Fruit fly (Drosophila melanogaster) whole organism, embryonic: ENCODE data around the gene CG12078.

Source experiments
- Abd-B ChIP-seq: fragments of 200-800 bp; sonication (Bioruptor generic); optimal IDR thresholded peaks from 2 replicates; lab custom pipeline; 2018; ENCODE audit warnings: missing biosample characterization, mild to moderate bottlenecking, missing genetic modification characterization, moderate library complexity
- Ada2b ChIP-seq: fragments of 200-800 bp; sonication (Bioruptor generic); IDR thresholded peaks from 2 replicates; pipeline ENCODE4 v1.3.6; 2022; ENCODE audit warnings: missing biosample characterization, missing genetic modification characterization
- Atf6 ChIP-seq: fragments of 200-800 bp; sonication (Bioruptor generic); IDR thresholded peaks from 2 replicates; pipeline ENCODE4 v1.3.6; 2022; ENCODE audit warnings: missing biosample characterization, missing genetic modification characterization
- B-H1 ChIP-seq: fragments of 200-800 bp; sonication (Bioruptor generic); IDR thresholded peaks from 3 replicates; pipeline ENCODE4 v1.3.6; 2022; ENCODE audit warnings: missing biosample characterization, missing genetic modification characterization
- CG11723 ChIP-seq: fragments of 200-800 bp; sonication (Bioruptor generic); optimal IDR thresholded peaks from 2 replicates; lab custom pipeline; 2017; ENCODE audit warnings: missing biosample characterization, mild to moderate bottlenecking, missing genetic modification characterization
- CG12299 ChIP-seq: fragments of 200-800 bp; sonication (Bioruptor generic); optimal IDR thresholded peaks from 2 replicates; lab custom pipeline; 2018; ENCODE audit warnings: missing biosample characterization, mild to moderate bottlenecking, missing genetic modification characterization
- CG12391 ChIP-seq: fragments of 200-800 bp; sonication (Bioruptor generic); optimal IDR thresholded peaks from 3 replicates; lab custom pipeline; 2018; ENCODE audit warnings: missing biosample characterization, mild to moderate bottlenecking, missing genetic modification characterization, moderate library complexity
- CG12942 ChIP-seq: fragments of 200-800 bp; sonication (Bioruptor generic); optimal IDR thresholded peaks from 3 replicates; lab custom pipeline; 2016; ENCODE audit warnings: missing biosample characterization, missing genetic modification characterization
- CG13287 ChIP-seq: fragments of 200-800 bp; sonication (Bioruptor generic); IDR thresholded peaks from 2 replicates; pipeline ENCODE4 v1.3.6; 2022; ENCODE audit warnings: missing biosample characterization, missing genetic modification characterization; ENCODE audit not compliant: partially characterized antibody
- CG15601 ChIP-seq: fragments of 200-800 bp; sonication (Bioruptor generic); optimal IDR thresholded peaks from 3 replicates; lab custom pipeline; 2019; ENCODE audit warnings: missing biosample characterization, mild to moderate bottlenecking, missing genetic modification characterization, moderate library complexity
- CG1647 ChIP-seq: fragments of 200-800 bp; sonication (Bioruptor generic); optimal IDR thresholded peaks from 3 replicates; lab custom pipeline; 2016; ENCODE audit warnings: missing biosample characterization, missing genetic modification characterization
- CG17385 ChIP-seq: fragments of 200-800 bp; sonication (Bioruptor generic); optimal IDR thresholded peaks from 3 replicates; lab custom pipeline; 2018; ENCODE audit warnings: missing biosample characterization, mild to moderate bottlenecking, missing genetic modification characterization
- CG18011 ChIP-seq: fragments of 200-800 bp; sonication (Bioruptor generic); optimal IDR thresholded peaks from 2 replicates; lab custom pipeline; 2017; ENCODE audit warnings: missing biosample characterization, missing genetic modification characterization, mild to moderate bottlenecking, moderate library complexity, missing genotype
- CG2678 ChIP-seq: fragments of 200-800 bp; sonication (Bioruptor generic); optimal IDR thresholded peaks from 3 replicates; lab custom pipeline; 2019; ENCODE audit warnings: missing biosample characterization, mild to moderate bottlenecking, missing genetic modification characterization, moderate library complexity
- CG2889 ChIP-seq: fragments of 200-800 bp; sonication (Bioruptor generic); IDR thresholded peaks from 3 replicates; pipeline ENCODE4 v1.3.6; 2022; ENCODE audit warnings: missing biosample characterization, missing genetic modification characterization
- CG30020 ChIP-seq: fragments of 200-800 bp; optimal IDR thresholded peaks from 2 replicates; lab custom pipeline; 2019; ENCODE audit warnings: missing biosample characterization, mild to moderate bottlenecking, missing genetic modification characterization, moderate library complexity
- CG3726 ChIP-seq: fragments of 200-800 bp; sonication (Bioruptor generic); IDR thresholded peaks from 3 replicates; pipeline ENCODE4, ENCODE4 v1.3.6; 2022; ENCODE audit warnings: missing biosample characterization, missing genetic modification characterization
- CG42726 ChIP-seq: fragments of 200-800 bp; sonication (Bioruptor generic); IDR thresholded peaks from 2 replicates; pipeline ENCODE4 v1.3.6; 2022; ENCODE audit warnings: missing biosample characterization, missing genetic modification characterization; ENCODE audit not compliant: partially characterized antibody
- CG4854 ChIP-seq: fragments of 200-800 bp; sonication (Bioruptor generic); optimal IDR thresholded peaks from 2 replicates; lab custom pipeline; 2016; ENCODE audit warnings: missing biosample characterization, missing genetic modification characterization, inconsistent platforms
- CG6683 ChIP-seq: fragments of 200-800 bp; sonication (Bioruptor generic); optimal IDR thresholded peaks from 2 replicates; lab custom pipeline; 2017; ENCODE audit warnings: missing biosample characterization, mild to moderate bottlenecking, missing genetic modification characterization, missing genetic modification reagents
- CG6813 ChIP-seq: fragments of 200-800 bp; sonication (Bioruptor generic); optimal IDR thresholded peaks from 2 replicates; lab custom pipeline; 2017; ENCODE audit warnings: missing biosample characterization, missing genetic modification characterization, mild to moderate bottlenecking, moderate library complexity, missing genetic modification reagents
- CG7963 ChIP-seq: fragments of 200-800 bp; sonication (Bioruptor generic); IDR thresholded peaks from 3 replicates; pipeline ENCODE4 v1.3.6; 2022; ENCODE audit warnings: missing biosample characterization, missing genetic modification characterization; ENCODE audit not compliant: partially characterized antibody
- Camta ChIP-seq: fragments of 200-800 bp; sonication (Bioruptor generic); optimal IDR thresholded peaks from 2 replicates; lab custom pipeline; 2016; ENCODE audit warnings: missing biosample characterization, missing genetic modification characterization
- Chrac-16 ChIP-seq: fragments of 200-800 bp; sonication (Bioruptor generic); optimal IDR thresholded peaks from 3 replicates; lab custom pipeline; 2016; ENCODE audit warnings: missing biosample characterization, missing genetic modification characterization
- D19A ChIP-seq: fragments of 200-800 bp; optimal IDR thresholded peaks from 3 replicates; lab custom pipeline; 2019; ENCODE audit warnings: missing biosample characterization, mild to moderate bottlenecking, missing genetic modification characterization, moderate library complexity
- Gug ChIP-seq: fragments of 200-800 bp; sonication (Bioruptor generic); IDR thresholded peaks from 4 replicates; pipeline ENCODE4 v1.3.6; 2022; ENCODE audit warnings: missing biosample characterization, missing genetic modification characterization
- HLHmδ ChIP-seq: fragments of 200-800 bp; sonication (Bioruptor generic); optimal IDR thresholded peaks from 2 replicates; lab custom pipeline; 2018; ENCODE audit warnings: missing biosample characterization, mild to moderate bottlenecking, missing genetic modification characterization, moderate library complexity
- Hmr ChIP-seq: fragments of 200-800 bp; sonication (Bioruptor generic); optimal IDR thresholded peaks from 3 replicates; lab custom pipeline; 2017; ENCODE audit warnings: mild to moderate bottlenecking, missing biosample characterization, missing genetic modification reagents, missing genetic modification characterization
- Hr51 ChIP-seq, 2 experiments: fragments of 200-800 bp; sonication (Bioruptor generic); optimal IDR thresholded peaks; 2 replicates in 1 of 2; 3 replicates in 1 of 2; lab custom pipeline; 2016 to 2018; ENCODE audit warnings: missing biosample characterization in 2 of 2, missing genetic modification characterization in 2 of 2, mild to moderate bottlenecking in 1 of 2, moderate library complexity in 1 of 2
- MBD-R2 ChIP-seq: fragments of 200-800 bp; sonication (Bioruptor generic); IDR thresholded peaks from 2 replicates; pipeline ENCODE4 v1.3.6; 2022; ENCODE audit warnings: missing biosample characterization, missing genetic modification characterization
- Nf-YC ChIP-seq: fragments of 200-800 bp; optimal IDR thresholded peaks from 3 replicates; lab custom pipeline; 2019; ENCODE audit warnings: missing biosample characterization, mild to moderate bottlenecking, missing genetic modification characterization, moderate library complexity
- Optix ChIP-seq: fragments of 200-800 bp; sonication (Bioruptor generic); IDR thresholded peaks from 3 replicates; pipeline ENCODE4 v1.3.6; 2022; ENCODE audit warnings: missing biosample characterization, missing genetic modification characterization
- Ravus ChIP-seq: fragments of 200-800 bp; sonication (Bioruptor generic); IDR thresholded peaks from 2 replicates; pipeline ENCODE4 v1.3.6; 2022; ENCODE audit warnings: missing biosample characterization, missing genetic modification characterization
- Rx ChIP-seq: fragments of 200-800 bp; sonication (Bioruptor generic); IDR thresholded peaks from 2 replicates; pipeline ENCODE4 v1.3.6; 2022; ENCODE audit warnings: missing biosample characterization, missing genetic modification characterization
- bigmax ChIP-seq: fragments of 200-800 bp; sonication (Bioruptor generic); optimal IDR thresholded peaks from 2 replicates; lab custom pipeline; 2018; ENCODE audit warnings: missing biosample characterization, mild to moderate bottlenecking, missing genetic modification characterization
- en ChIP-seq: fragments of 200-800 bp; sonication (Bioruptor generic); optimal IDR thresholded peaks from 2 replicates; lab custom pipeline; 2016; ENCODE audit warnings: missing biosample characterization, missing genetic modification characterization
- fd3F ChIP-seq: fragments of 200-800 bp; sonication (Bioruptor generic); optimal IDR thresholded peaks from 2 replicates; lab custom pipeline; 2018; ENCODE audit warnings: missing biosample characterization, mild to moderate bottlenecking, missing genetic modification characterization, moderate library complexity
- fd96Cb ChIP-seq: fragments of 200-800 bp; sonication (Bioruptor generic); optimal IDR thresholded peaks from 2 replicates; lab custom pipeline; 2018; ENCODE audit warnings: missing biosample characterization, mild to moderate bottlenecking, missing genetic modification characterization, moderate library complexity
- grau ChIP-seq: fragments of 200-800 bp; optimal IDR thresholded peaks from 3 replicates; lab custom pipeline; 2019; ENCODE audit warnings: missing biosample characterization, mild to moderate bottlenecking, missing genetic modification characterization, moderate library complexity
- gt ChIP-seq: fragments of 200-800 bp; sonication (Bioruptor generic); IDR thresholded peaks from 2 replicates; pipeline ENCODE4 v1.3.6; 2022; ENCODE audit warnings: missing biosample characterization, missing genetic modification characterization
- hb ChIP-seq: fragments of 200-800 bp; sonication (Bioruptor generic); IDR thresholded peaks from 3 replicates; pipeline ENCODE4 v1.3.6; 2022; ENCODE audit warnings: missing biosample characterization, missing genetic modification characterization; ENCODE audit not compliant: partially characterized antibody
- lbe ChIP-seq: fragments of 200-800 bp; sonication (Bioruptor generic); optimal IDR thresholded peaks from 2 replicates; lab custom pipeline; 2016; ENCODE audit warnings: missing biosample characterization, mild to moderate bottlenecking, missing genetic modification characterization
- mirr ChIP-seq: fragments of 200-800 bp; sonication (Bioruptor generic); optimal IDR thresholded peaks from 3 replicates; lab custom pipeline; 2018; ENCODE audit warnings: missing biosample characterization, mild to moderate bottlenecking, missing genetic modification characterization
- onecut ChIP-seq: fragments of 200-800 bp; sonication (Bioruptor generic); IDR thresholded peaks from 2 replicates; pipeline ENCODE4 v1.3.6; 2022; ENCODE audit warnings: missing biosample characterization, missing genetic modification characterization
- pfk ChIP-seq: fragments of 200-800 bp; sonication (Bioruptor generic); optimal IDR thresholded peaks from 2 replicates; lab custom pipeline; 2018; ENCODE audit warnings: missing biosample characterization, mild to moderate bottlenecking, missing genetic modification characterization, moderate library complexity
- pho ChIP-seq: fragments of 200-800 bp; sonication (Bioruptor generic); optimal IDR thresholded peaks from 2 replicates; lab custom pipeline; 2016; ENCODE audit warnings: missing biosample characterization, missing genetic modification characterization
- sima ChIP-seq: fragments of 200-800 bp; sonication (Bioruptor generic); optimal IDR thresholded peaks from 2 replicates; lab custom pipeline; 2016; ENCODE audit warnings: missing biosample characterization, missing genetic modification characterization
- trem ChIP-seq: fragments of 200-800 bp; optimal IDR thresholded peaks from 3 replicates; lab custom pipeline; 2019; ENCODE audit warnings: missing biosample characterization, mild to moderate bottlenecking, missing genetic modification characterization, moderate library complexity
- unpg ChIP-seq: fragments of 200-800 bp; sonication (Bioruptor generic); optimal IDR thresholded peaks from 3 replicates; lab custom pipeline; 2018; ENCODE audit warnings: missing biosample characterization, mild to moderate bottlenecking, missing genetic modification characterization, moderate library complexity
- yki ChIP-seq: fragments of >200 bp; optimal IDR thresholded peaks from 3 replicates; lab custom pipeline; 2018

CG12078 gene

dm6 chr3L:3240597-3241367, 3.3 kb downstream of the CG12078 start (continued):
- TF ChIP-seq CG7963, result no peak
- no peak for TF ChIP-seq HLHmδ (GFP tag; lab: Kevin White, UChicago)
- peak; percentile 17 for TF ChIP-seq trem (tag; lab: Kevin White, UChicago)
- no peak for TF ChIP-seq Nf-YC (tag; lab: Kevin White, UChicago)
- peak; percentile 49 for TF ChIP-seq CG17385 (GFP tag; lab: Kevin White, UChicago)
- TF ChIP-seq MBD-R2 (GFP tag; lab: Robert Waterston, UW), result no peak
- TF ChIP-seq CG12391 (tag; lab: Kevin White, UChicago), result peak; percentile 48
- TF ChIP-seq Atf6, result no peak
- no peak for TF ChIP-seq Chrac-16 (GFP tag; lab: Kevin White, UChicago)
- TF ChIP-seq bigmax (GFP tag; lab: Kevin White, UChicago), result no peak
- TF ChIP-seq pfk (GFP tag; lab: Kevin White, UChicago), result no peak
- no peak for TF ChIP-seq CG6813 (GFP tag; lab: Kevin White, UChicago)
- TF ChIP-seq Hmr (GFP tag; lab: Kevin White, UChicago), result no peak
- TF ChIP-seq CG3726 (GFP tag; lab: Robert Waterston, UW), result no peak
- TF ChIP-seq pho, result no peak
- no peak for TF ChIP-seq Ada2b (GFP tag; lab: Robert Waterston, UW)
- no peak for TF ChIP-seq Optix (GFP tag; lab: Robert Waterston, UW)
- peak; percentile 0 for TF ChIP-seq D19A (tag; lab: Kevin White, UChicago)
- TF ChIP-seq CG2678, result peak; percentile 30
- TF ChIP-seq Camta, result no peak
- TF ChIP-seq gt, result no peak
- no peak for TF ChIP-seq Gug (GFP tag; lab: Robert Waterston, UW)
- TF ChIP-seq CG12299 (tag; lab: Kevin White, UChicago), result no peak
- no peak for TF ChIP-seq CG1647
- peak; percentile 36 for TF ChIP-seq CG15601 (tag; lab: Kevin White, UChicago)
- no peak for TF ChIP-seq CG30020 (tag; lab: Kevin White, UChicago)
- no peak for TF ChIP-seq CG2889 (GFP tag; lab: Robert Waterston, UW)
- TF ChIP-seq Hr51 (GFP tag; optimal IDR thresholded peaks at IDR 0.05; lab: Kevin White, UChicago), result peak in 1 of 2 experiments; percentile 65
- no peak for TF ChIP-seq Ravus
- TF ChIP-seq lbe (GFP tag; lab: Kevin White, UChicago), result peak; percentile 94
- no peak for TF ChIP-seq CG6683
- no peak for TF ChIP-seq fd3F (GFP tag; lab: Kevin White, UChicago)
- TF ChIP-seq CG18011 (GFP tag; lab: Kevin White, UChicago), result no peak
- no peak for TF ChIP-seq CG12942 (GFP tag; lab: Kevin White, UChicago)
- TF ChIP-seq mirr, result no peak
- TF ChIP-seq grau (tag; lab: Kevin White, UChicago), result peak; percentile 42
- TF ChIP-seq B-H1, result no peak
- no peak for TF ChIP-seq yki (lab: Kevin White, UChicago)
- TF ChIP-seq Rx (GFP tag; lab: Robert Waterston, UW), result no peak
- no peak for TF ChIP-seq onecut (GFP tag; lab: Robert Waterston, UW)
- TF ChIP-seq CG11723 (GFP tag; lab: Kevin White, UChicago), result no peak
- no peak for TF ChIP-seq hb (GFP tag; lab: Robert Waterston, UW)
- peak; percentile 18 for TF ChIP-seq unpg (GFP tag; lab: Kevin White, UChicago)
- no peak for TF ChIP-seq CG13287
- no peak for TF ChIP-seq CG42726
- TF ChIP-seq sima (GFP tag; lab: Kevin White, UChicago), result no peak
- no peak for TF ChIP-seq en
- no peak for TF ChIP-seq Abd-B (GFP tag; lab: Kevin White, UChicago)
- no peak for TF ChIP-seq CG4854 (GFP tag; lab: Kevin White, UChicago)
- peak; percentile 38 for TF ChIP-seq fd96Cb (tag; lab: Kevin White, UChicago)
